Worm (Caenorhabditis elegans): ENCODE results near the gene B0303.7.

DNA sequence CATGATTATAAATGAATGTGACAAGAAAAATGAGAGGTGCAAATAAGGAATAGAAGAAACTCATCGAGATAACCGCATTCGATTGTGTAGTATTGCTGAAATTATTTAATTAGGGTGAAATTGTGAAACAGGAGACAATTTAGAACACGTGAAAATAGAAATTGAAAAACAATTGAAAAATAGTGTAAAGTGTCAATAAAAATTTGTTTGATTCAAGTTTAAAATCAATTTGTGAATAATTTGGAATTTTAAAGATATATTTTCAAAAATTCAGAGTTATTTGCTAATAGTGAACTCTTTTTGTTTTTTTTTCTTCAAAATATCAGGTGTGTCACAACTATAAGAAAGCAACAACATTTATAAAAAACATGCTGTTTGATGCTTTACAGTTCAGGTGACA is 37.9 kb downstream of the B0303.7 start, which contains the start of gene ZK370.4:
- no peak for TF ChIP-seq lin-13 (tag; optimal IDR thresholded peaks at IDR 0.05)
- no peak for TF ChIP-seq nhr-237 (tag; optimal IDR thresholded peaks at IDR 0.05)
- no peak for TF ChIP-seq snpc-4 (tag; optimal IDR thresholded peaks at IDR 0.05)
- no peak for TF ChIP-seq blmp-1 (tag; optimal IDR thresholded peaks at IDR 0.05)
- no peak for TF ChIP-seq ces-1 (GFP tag; optimal IDR thresholded peaks at IDR 0.05)
- no peak for TF ChIP-seq elt-1 (tag; optimal IDR thresholded peaks at IDR 0.05; ENCODE audit: borderline replicate concordance, insufficient read depth)
- no peak for TF ChIP-seq hlh-1 (tag; optimal IDR thresholded peaks at IDR 0.05)
- no peak for TF ChIP-seq unc-62 (GFP tag; optimal IDR thresholded peaks at IDR 0.05)
